Fruit fly (Drosophila melanogaster): Measurements from ENCODE around the gene betaGlu.

betaGlu gene

dm6 chr3R:31748093-31748996, 23.3 kb downstream of the betaGlu start:
- TF ChIP-seq Lpt (GFP tag; optimal IDR thresholded peaks at IDR 0.05) (peak; percentile 62), dsx (GFP tag; optimal IDR thresholded peaks at IDR 0.05; ENCODE audit: poor library complexity, severe bottlenecking) (peak; percentile 83), CG34406 (GFP tag; optimal IDR thresholded peaks at IDR 0.05) (no peak), Sox14 (GFP tag; optimal IDR thresholded peaks at IDR 0.05) (peak; percentile 54), Ets96B (tag; optimal IDR thresholded peaks at IDR 0.05) (peak; percentile 52), CG6854 (GFP tag; optimal IDR thresholded peaks at IDR 0.05) (peak; percentile 80), esn (GFP tag; optimal IDR thresholded peaks at IDR 0.05) (peak; percentile 12), Eip78C (GFP tag) (peak; percentile 72), Eip75B (GFP tag; optimal IDR thresholded peaks at IDR 0.05) (peak; percentile 51), dac (GFP tag; optimal IDR thresholded peaks at IDR 0.05) (no peak), CG9139 (GFP tag; optimal IDR thresholded peaks at IDR 0.05) (peak; percentile 73), net (GFP tag; optimal IDR thresholded peaks at IDR 0.05) (peak; percentile 74), vri (GFP tag; optimal IDR thresholded peaks at IDR 0.05) (peak; percentile 31), fkh (GFP tag; optimal IDR thresholded peaks at IDR 0.05) (peak; percentile 80), CG3919 (GFP tag; optimal IDR thresholded peaks at IDR 0.05) (peak; percentile 33), OdsH (GFP tag; optimal IDR thresholded peaks at IDR 0.05) (no peak), CG16779 (tag; optimal IDR thresholded peaks at IDR 0.05) (peak; percentile 75), Blimp-1 (GFP tag; optimal IDR thresholded peaks at IDR 0.05) (peak; percentile 38), CG1621 (tag; optimal IDR thresholded peaks at IDR 0.05) (peak; percentile 76), topi (GFP tag; optimal IDR thresholded peaks at IDR 0.05) (no peak), CG8632 (GFP tag; optimal IDR thresholded peaks at IDR 0.05) (peak; percentile 5), eg (GFP tag; IDR thresholded peaks at IDR 0.05) (no peak), CG32006 (GFP tag; optimal IDR thresholded peaks at IDR 0.05) (peak; percentile 15), svp (GFP tag) (peak; percentile 63), CG6808 (GFP tag; optimal IDR thresholded peaks at IDR 0.05) (peak; percentile 79), Smox (GFP tag; optimal IDR thresholded peaks at IDR 0.05) (no peak), CG10669 (GFP tag; optimal IDR thresholded peaks at IDR 0.05) (peak; percentile 35), CG31627 (GFP tag; optimal IDR thresholded peaks at IDR 0.05) (no peak), Hr38 (GFP tag; optimal IDR thresholded peaks at IDR 0.05) (no peak), spab (GFP tag; optimal IDR thresholded peaks at IDR 0.05) (peak; percentile 36), ss (GFP tag; optimal IDR thresholded peaks at IDR 0.05) (peak; percentile 79 to 90), CG6792 (GFP tag; optimal IDR thresholded peaks at IDR 0.05) (peak; percentile 1), CG3032 (tag; optimal IDR thresholded peaks at IDR 0.05) (peak; percentile 31), CG8119 (GFP tag; IDR thresholded peaks at IDR 0.05) (no peak), CG6276 (GFP tag; optimal IDR thresholded peaks at IDR 0.05) (peak; percentile 65), achi (GFP tag; optimal IDR thresholded peaks at IDR 0.05) (peak; percentile 2)

DNA sequence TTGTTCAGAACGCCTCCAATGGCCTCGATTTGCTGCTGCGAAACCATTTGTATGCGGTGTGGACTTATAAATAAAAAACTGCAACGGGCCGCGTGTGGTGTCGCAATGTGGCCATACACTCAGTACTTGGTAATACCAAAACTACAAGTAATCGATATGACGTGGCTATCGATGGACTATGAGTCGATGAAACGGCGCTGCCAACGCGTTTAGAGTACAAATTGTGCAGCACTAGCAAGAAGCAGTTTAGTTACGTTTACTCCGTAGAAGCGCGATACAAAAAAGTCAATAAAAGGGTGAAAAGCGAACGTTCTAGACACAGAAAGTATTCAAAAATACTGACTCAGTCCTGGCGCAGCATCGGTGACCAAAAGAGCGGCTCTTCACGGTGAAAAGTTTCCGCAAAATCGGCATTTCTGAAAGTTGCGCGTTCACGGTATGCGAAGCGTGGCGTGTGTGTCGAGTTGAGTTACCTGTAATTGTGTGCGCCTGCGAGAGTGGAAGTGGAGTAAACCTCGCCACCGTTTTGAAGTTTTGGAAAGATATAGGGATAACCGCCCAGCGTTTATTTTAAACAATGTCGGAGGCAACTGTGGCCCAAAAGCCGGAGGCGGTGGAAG, 24.1 kb downstream of the betaGlu start, which contains the start of the genes nero and CG1910:
Gene nero, minus strand, starts transcription at position 130 of the 620 bp plus-strand sequence.
Gene CG1910, plus strand, starts transcription at position 215 of the 620 bp plus-strand sequence.
- TF ChIP-seq esn (GFP tag; optimal IDR thresholded peaks at IDR 0.05): peak; percentile 33
- no peak for TF ChIP-seq CG10669 (GFP tag; optimal IDR thresholded peaks at IDR 0.05)
- TF ChIP-seq Blimp-1 (GFP tag; optimal IDR thresholded peaks at IDR 0.05): no peak
- TF ChIP-seq CG3032 (tag; optimal IDR thresholded peaks at IDR 0.05): peak; percentile 11
- no peak for TF ChIP-seq CG15336 (GFP tag; IDR thresholded peaks at IDR 0.05)
- TF ChIP-seq CG8119 (GFP tag; IDR thresholded peaks at IDR 0.05): no peak
- TF ChIP-seq salr (GFP tag; optimal IDR thresholded peaks at IDR 0.05): no peak
- TF ChIP-seq cyc (GFP tag; optimal IDR thresholded peaks at IDR 0.05): no peak
- no peak for TF ChIP-seq CG10631 (GFP tag; optimal IDR thresholded peaks at IDR 0.05)
- no peak for TF ChIP-seq Sox14 (GFP tag; optimal IDR thresholded peaks at IDR 0.05)
- TF ChIP-seq CG6792 (GFP tag; optimal IDR thresholded peaks at IDR 0.05): no peak
- no peak for TF ChIP-seq CG16779 (tag; optimal IDR thresholded peaks at IDR 0.05)
- TF ChIP-seq CG31627 (GFP tag; optimal IDR thresholded peaks at IDR 0.05): no peak
- peak; percentile 50 for TF ChIP-seq CG1621 (tag; optimal IDR thresholded peaks at IDR 0.05)

Measured in whole organism, prepupa.